Fruit fly (Drosophila melanogaster) whole organism, pupa: ENCODE measurements around the gene Mcm7.

Experiments
- CG10348 ChIP-seq: fragments of 200-800 bp; sonication (Bioruptor generic); IDR thresholded peaks from 2 replicates; pipeline ENCODE4 v1.3.6; 2022; ENCODE audit warnings: missing biosample characterization, missing genetic modification characterization
- CG12605 ChIP-seq: fragments of 200-800 bp; sonication (Bioruptor generic); IDR thresholded peaks from 2 replicates; pipeline ENCODE4 v1.3.6; 2022; ENCODE audit warnings: missing biosample characterization, missing genetic modification characterization
- CG13204 ChIP-seq: fragments of 200-800 bp; sonication (Bioruptor generic); optimal IDR thresholded peaks from 2 replicates; lab custom pipeline; 2018; ENCODE audit warnings: missing biosample characterization, mild to moderate bottlenecking, missing genetic modification characterization, moderate library complexity
- CG14655 ChIP-seq: fragments of 200-800 bp; sonication (Bioruptor generic); optimal IDR thresholded peaks from 3 replicates; lab custom pipeline; 2017; ENCODE audit warnings: mild to moderate bottlenecking, missing biosample characterization, missing genetic modification reagents, missing genetic modification characterization
- CG15710 ChIP-seq: fragments of 200-800 bp; sonication (Bioruptor generic); optimal IDR thresholded peaks from 2 replicates; lab custom pipeline; 2018; ENCODE audit warnings: missing biosample characterization, mild to moderate bottlenecking, missing genetic modification characterization, moderate library complexity
- CG17806 ChIP-seq: fragments of 200-800 bp; sonication (Bioruptor generic); optimal IDR thresholded peaks from 2 replicates; lab custom pipeline; 2018; ENCODE audit warnings: missing biosample characterization, mild to moderate bottlenecking, missing genetic modification characterization, moderate library complexity
- CG32121 ChIP-seq: fragments of 200-800 bp; sonication (Bioruptor generic); IDR thresholded peaks from 2 replicates; pipeline ENCODE4 v1.3.6; 2022; ENCODE audit warnings: missing biosample characterization, missing genetic modification characterization
- CG34367 ChIP-seq: fragments of 200-800 bp; sonication (Bioruptor generic); optimal IDR thresholded peaks from 2 replicates; lab custom pipeline; 2018; ENCODE audit warnings: missing biosample characterization, mild to moderate bottlenecking, missing genetic modification characterization
- CG4496 ChIP-seq: fragments of 200-800 bp; sonication (Bioruptor generic); IDR thresholded peaks from 3 replicates; pipeline ENCODE4 v1.3.6; 2022; ENCODE audit warnings: missing biosample characterization, missing genetic modification characterization
- CG8159 ChIP-seq: fragments of 200-800 bp; sonication (Bioruptor generic); optimal IDR thresholded peaks from 3 replicates; lab custom pipeline; 2018; ENCODE audit warnings: missing biosample characterization, mild to moderate bottlenecking, missing genetic modification characterization, moderate library complexity
- CG8301 ChIP-seq: fragments of 200-800 bp; sonication (Bioruptor generic); optimal IDR thresholded peaks from 2 replicates; lab custom pipeline; 2018; ENCODE audit warnings: missing biosample characterization, mild to moderate bottlenecking, missing genetic modification characterization
- CG9948 ChIP-seq: fragments of 200-800 bp; sonication (Bioruptor generic); optimal IDR thresholded peaks from 2 replicates; lab custom pipeline; 2018; ENCODE audit warnings: missing biosample characterization, mild to moderate bottlenecking, missing genetic modification characterization, moderate library complexity
- D1 ChIP-seq: fragments of 200-800 bp; sonication (Bioruptor generic); optimal IDR thresholded peaks from 2 replicates; lab custom pipeline; 2018; ENCODE audit warnings: missing biosample characterization, mild to moderate bottlenecking, missing genetic modification characterization, moderate library complexity
- EcR ChIP-seq: fragments of 200-800 bp; sonication (Bioruptor generic); optimal IDR thresholded peaks from 3 replicates; lab custom pipeline; 2019; ENCODE audit warnings: missing biosample characterization, missing genetic modification characterization, mild to moderate bottlenecking, moderate library complexity, missing genetic modification reagents
- Ets98B ChIP-seq: fragments of 200-800 bp; sonication (Bioruptor generic); IDR thresholded peaks from 2 replicates; pipeline ENCODE4 v1.3.6; 2022; ENCODE audit warnings: missing biosample characterization, missing genetic modification characterization
- Pif1A ChIP-seq: fragments of 200-800 bp; sonication (Bioruptor generic); optimal IDR thresholded peaks from 3 replicates; lab custom pipeline; 2016; ENCODE audit warnings: missing biosample characterization, missing genetic modification characterization
- Pif1B ChIP-seq: fragments of 200-800 bp; sonication (Bioruptor generic); optimal IDR thresholded peaks from 3 replicates; lab custom pipeline; 2016; ENCODE audit warnings: missing biosample characterization, missing genetic modification characterization
- Snoo ChIP-seq: fragments of 200-800 bp; sonication (Bioruptor generic); optimal IDR thresholded peaks from 3 replicates; lab custom pipeline; 2017; ENCODE audit warnings: missing biosample characterization, mild to moderate bottlenecking, missing genetic modification characterization, inconsistent platforms
- fd96Ca ChIP-seq: fragments of 200-800 bp; sonication (Bioruptor generic); IDR thresholded peaks from 3 replicates; pipeline ENCODE4 v1.3.6; 2022; ENCODE audit warnings: missing biosample characterization, missing genetic modification characterization
- gl ChIP-seq: fragments of 200-800 bp; sonication (Bioruptor generic); optimal IDR thresholded peaks from 2 replicates; lab custom pipeline; 2018; ENCODE audit warnings: missing biosample characterization, mild to moderate bottlenecking, missing genetic modification characterization
- rn ChIP-seq: fragments of 200-800 bp; sonication (Bioruptor generic); IDR thresholded peaks from 2 replicates; pipeline ENCODE4 v1.3.6; 2022; ENCODE audit warnings: missing biosample characterization, missing genetic modification characterization

Gene Mcm7

dm6 chr3L:8879465-8879864 lies 11.9 kb upstream of the Mcm7 start:
- TF ChIP-seq CG32121 (GFP tag; lab: Robert Waterston, UW) (0 out of 2 replicates have a peak, but pooled peaks have one; percentile 9), gl (tag; lab: Kevin White, UChicago) (no peak), CG14655 (no peak)

- peak; percentile 72 for TF ChIP-seq CG8159
- TF ChIP-seq Snoo = no peak
- TF ChIP-seq CG9948 (tag; lab: Kevin White, UChicago) = peak; percentile 73
- TF ChIP-seq D1 = peak; percentile 21
- TF ChIP-seq CG10348 (GFP tag; lab: Robert Waterston, UW) = no peak
- peak; percentile 68 for TF ChIP-seq CG8301 (tag; lab: Kevin White, UChicago)
- no peak for TF ChIP-seq EcR
- no peak for TF ChIP-seq Ets98B (GFP tag; lab: Robert Waterston, UW)
- peak; percentile 66 for TF ChIP-seq CG17806
- no peak for TF ChIP-seq CG32121 (GFP tag; lab: Robert Waterston, UW)
- TF ChIP-seq gl (tag; lab: Kevin White, UChicago) = peak; percentile 33
- TF ChIP-seq Pif1B (GFP tag; lab: Kevin White, UChicago) = peak; percentile 44
- peak; percentile 60 for TF ChIP-seq CG15710
- TF ChIP-seq Pif1A = peak; percentile 69
- TF ChIP-seq CG4496 = no peak
- TF ChIP-seq CG12605 (GFP tag; lab: Robert Waterston, UW) = no peak
- TF ChIP-seq CG34367 = peak; percentile 54
- no peak for TF ChIP-seq rn (GFP tag; lab: Robert Waterston, UW)
- TF ChIP-seq fd96Ca = no peak
- peak; percentile 84 for TF ChIP-seq CG14655
- TF ChIP-seq CG13204 (GFP tag; lab: Kevin White, UChicago) = peak; percentile 43
These were observed 9.5 kb upstream of the Mcm7 start for dm6 chr3L:8881778-8882366.

- no peak for TF ChIP-seq CG13204 (GFP tag; lab: Kevin White, UChicago)
- TF ChIP-seq EcR = no peak
- TF ChIP-seq D1 = no peak
- no peak for TF ChIP-seq CG32121 (GFP tag; lab: Robert Waterston, UW)
- TF ChIP-seq CG17806 = no peak
- TF ChIP-seq Pif1A = no peak
- TF ChIP-seq CG34367 = no peak
- no peak for TF ChIP-seq Pif1B (GFP tag; lab: Kevin White, UChicago)
- no peak for TF ChIP-seq CG4496
- no peak for TF ChIP-seq CG12605 (GFP tag; lab: Robert Waterston, UW)
- no peak for TF ChIP-seq fd96Ca
- no peak for TF ChIP-seq gl (tag; lab: Kevin White, UChicago)
- TF ChIP-seq CG14655 = no peak
- TF ChIP-seq CG10348 (GFP tag; lab: Robert Waterston, UW) = no peak
- TF ChIP-seq CG8159 = no peak
- TF ChIP-seq CG9948 (tag; lab: Kevin White, UChicago) = no peak
- TF ChIP-seq rn (GFP tag; lab: Robert Waterston, UW) = no peak
- no peak for TF ChIP-seq CG8301 (tag; lab: Kevin White, UChicago)
These were observed 2.9 kb upstream of the Mcm7 start, which contains the start of gene CG43169 for dm6 chr3L:8888533-8888932. TSS of gene CG43169 (minus strand) at chr3L:8888633.

- TF ChIP-seq rn (GFP tag; lab: Robert Waterston, UW) (no peak), CG34367 (no peak)
These were observed 13.7 kb downstream of the Mcm7 start, which contains the start of gene TrpA1 for dm6 chr3L:8905100-8905499. TSS of gene TrpA1 (minus strand) at chr3L:8905200.

- TF ChIP-seq CG8301 (tag; lab: Kevin White, UChicago) = no peak
- TF ChIP-seq CG13204 (GFP tag; lab: Kevin White, UChicago) = peak; percentile 47
- TF ChIP-seq CG4496 = peak; percentile 63; the same call in 2 of the 3 replicates
- TF ChIP-seq CG12605 (GFP tag; lab: Robert Waterston, UW) = peak; percentile 48; the same call in 1 of the 2 replicates
- no peak for TF ChIP-seq Snoo
- TF ChIP-seq rn (GFP tag; lab: Robert Waterston, UW) = no peak
- no peak for TF ChIP-seq CG32121 (GFP tag; lab: Robert Waterston, UW)
- TF ChIP-seq gl (tag; lab: Kevin White, UChicago) = peak; percentile 9
- peak; percentile 65; the same call in 1 of the 2 replicates for TF ChIP-seq Ets98B (GFP tag; lab: Robert Waterston, UW)
- peak; percentile 21 for TF ChIP-seq Pif1B (GFP tag; lab: Kevin White, UChicago)
- TF ChIP-seq, all 21 proteins: peak for 6
These were observed 20.9 kb downstream of the Mcm7 start, which contains the start of the genes Tsp66E and mfr for dm6 chr3L:8912332-8912731. TSS of gene Tsp66E (plus strand) at chr3L:8912499. TSS of gene mfr (minus strand) at chr3L:8912671.

dm6 chr3L:8913537-8914108 lies 22.2 kb downstream of the Mcm7 start:
- TF ChIP-seq CG32121 (GFP tag; lab: Robert Waterston, UW) = no peak
- no peak for TF ChIP-seq gl (tag; lab: Kevin White, UChicago)
- no peak for TF ChIP-seq rn (GFP tag; lab: Robert Waterston, UW)
- TF ChIP-seq Pif1B (GFP tag; lab: Kevin White, UChicago) = peak; percentile 67
- TF ChIP-seq CG4496 = peak; percentile 42; the same call in 1 of the 3 replicates
- peak; percentile 69 for TF ChIP-seq Snoo
- no peak for TF ChIP-seq CG10348 (GFP tag; lab: Robert Waterston, UW)
- TF ChIP-seq CG34367 = peak; percentile 10
- TF ChIP-seq fd96Ca = no peak
- peak; percentile 20 for TF ChIP-seq CG13204 (GFP tag; lab: Kevin White, UChicago)
- TF ChIP-seq CG8159 = peak; percentile 71
- peak; percentile 53 for TF ChIP-seq CG12605 (GFP tag; lab: Robert Waterston, UW)
- TF ChIP-seq CG15710 = peak; percentile 54
- TF ChIP-seq D1 = peak; percentile 35
- TF ChIP-seq CG14655 = peak; percentile 82
- TF ChIP-seq Pif1A = peak; percentile 63
- peak; percentile 65 for TF ChIP-seq EcR
- peak; percentile 65 for TF ChIP-seq CG9948 (tag; lab: Kevin White, UChicago)
- TF ChIP-seq CG8301 (tag; lab: Kevin White, UChicago) = peak; percentile 61
- TF ChIP-seq CG17806 = peak; percentile 58
- TF ChIP-seq Ets98B (GFP tag; lab: Robert Waterston, UW) = no peak
